Worm (Caenorhabditis elegans) whole organism, early embryonic: ENCODE data around the gene cpr-9.

Source experiments
- B0310.2 ChIP-seq: sonication (generic microtip); optimal IDR thresholded peaks from 2 replicates; lab custom pipeline; 2016; ENCODE audit warnings: mild to moderate bottlenecking, missing genetic modification characterization, missing compliant biosample characterization
- F13C5.2 ChIP-seq: sonication (generic microtip); optimal IDR thresholded peaks from 2 replicates; lab custom pipeline; 2017; ENCODE audit warnings: mild to moderate bottlenecking, missing genetic modification characterization, inconsistent platforms, missing compliant biosample characterization
- aly-1 ChIP-seq: sonication (generic microtip); optimal IDR thresholded peaks from 2 replicates; lab custom pipeline; 2016; ENCODE audit warnings: missing genetic modification characterization, missing compliant biosample characterization
- ama-1 ChIP-seq: fragments of 150-350 bp; optimal IDR thresholded peaks from 2 replicates; lab custom pipeline; 2014
- ceh-13 ChIP-seq: fragments of 200-800 bp; sonication (Bioruptor generic); optimal IDR thresholded peaks from 2 replicates; lab custom pipeline; 2018; ENCODE audit warnings: mild to moderate bottlenecking, missing genetic modification characterization, missing compliant biosample characterization
- ets-7 ChIP-seq: sonication (generic microtip); optimal IDR thresholded peaks from 2 replicates; lab custom pipeline; 2016; ENCODE audit warnings: missing genotype, missing genetic modification characterization, missing compliant biosample characterization
- flt-1 ChIP-seq: fragments of 200-800 bp; sonication (Bioruptor generic); IDR thresholded peaks from 2 replicates; pipeline ENCODE4 v1.3.6; 2022; ENCODE audit warnings: missing genetic modification characterization, missing compliant biosample characterization
- hmbx-1 ChIP-seq: sonication (generic microtip); optimal IDR thresholded peaks from 2 replicates; lab custom pipeline; 2016; ENCODE audit warnings: mild to moderate bottlenecking, missing genetic modification characterization, missing compliant biosample characterization
- hmg-4 ChIP-seq: fragments of 200-800 bp; sonication (Bioruptor generic); optimal IDR thresholded peaks from 2 replicates; lab custom pipeline; 2018; ENCODE audit warnings: mild to moderate bottlenecking, missing genetic modification characterization, missing compliant biosample characterization
- hnd-1 ChIP-seq: sonication (generic microtip); optimal IDR thresholded peaks from 2 replicates; lab custom pipeline; 2016; ENCODE audit warnings: missing genetic modification characterization, missing compliant biosample characterization
- pes-1 ChIP-seq: fragments of 200-800 bp; sonication (Bioruptor generic); IDR thresholded peaks from 2 replicates; pipeline ENCODE4 v1.3.6; 2022; ENCODE audit warnings: missing genetic modification reagents, missing genetic modification characterization, missing compliant biosample characterization
- scrt-1 ChIP-seq: fragments of 200-800 bp; sonication (Bioruptor generic); IDR thresholded peaks from 2 replicates; pipeline ENCODE4 v1.3.6; 2022; ENCODE audit warnings: missing genetic modification characterization, missing compliant biosample characterization
- sea-1 ChIP-seq: fragments of 200-800 bp; sonication (Bioruptor generic); conservative IDR thresholded peaks from 2 replicates; pipeline ENCODE4 v1.3.6; 2022; ENCODE audit warnings: missing genetic modification characterization, missing compliant biosample characterization
- tbx-37 ChIP-seq: fragments of 200-800 bp; sonication (Bioruptor generic); conservative IDR thresholded peaks from 2 replicates; pipeline ENCODE4 v1.3.6; 2022; ENCODE audit warnings: missing genetic modification reagents, missing genetic modification characterization, missing compliant biosample characterization

- TF ChIP-seq hnd-1 (tag; lab: Kevin White, UChicago) (no peak), B0310.2 (no peak), pes-1 (GFP tag; lab: Robert Waterston, UW) (no peak), ceh-13 (GFP tag; lab: Kevin White, UChicago) (no peak), F13C5.2 (tag; lab: Kevin White, UChicago) (no peak), ama-1 (lab: Kevin White, UChicago) (no peak), flt-1 (GFP tag; lab: Robert Waterston, UW) (no peak), aly-1 (tag; lab: Kevin White, UChicago) (no peak), tbx-37 (no peak), ets-7 (tag; lab: Kevin White, UChicago) (no peak), hmbx-1 (tag; lab: Kevin White, UChicago) (no peak), hmg-4 (no peak), sea-1 (GFP tag; lab: Robert Waterston, UW) (no peak), scrt-1 (no peak)
Observed at ce11 chrV:12047735-12048134, 44.9 kb downstream of the cpr-9 start.
